Worm (Caenorhabditis elegans): ENCODE measurements around the gene F07G6.12.
"Not testable (repeated sequence)": the region's sequence is repeated elsewhere in the genome, so short reads cannot be mapped to it uniquely, and the experiment has no call there.

DNA sequence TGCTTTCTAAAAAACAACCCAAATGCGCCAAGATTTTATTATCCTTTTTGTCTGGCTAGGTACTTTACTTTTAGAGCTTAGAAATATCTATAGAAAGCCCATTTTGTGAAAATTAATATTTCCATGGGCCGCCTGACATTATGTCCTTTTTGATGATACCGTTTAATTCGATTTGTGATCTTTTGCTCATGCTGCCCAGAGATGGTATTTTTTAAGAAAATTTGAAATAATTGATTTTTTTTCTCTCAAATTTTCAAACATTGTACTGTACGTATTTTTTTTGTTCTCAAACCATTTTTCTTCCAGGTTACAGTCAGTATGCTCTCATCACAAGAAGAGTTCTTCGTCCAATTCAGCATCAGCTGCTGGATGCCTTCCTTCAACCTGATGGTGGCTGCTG, 6.5 kb downstream of the F07G6.12 start, which contains the start of gene Y75D11A.2:
- not testable (repeated sequence) for TF ChIP-seq tbx-2 (tag; optimal IDR thresholded peaks at IDR 0.05); pqm-1 (tag; optimal IDR thresholded peaks at IDR 0.05); pha-4 (tag; optimal IDR thresholded peaks at IDR 0.05); elt-2 (tag; optimal IDR thresholded peaks at IDR 0.05); Y22D7AL.16 (tag; optimal IDR thresholded peaks at IDR 0.05); fkh-6 (tag; optimal IDR thresholded peaks at IDR 0.05); nhr-11 (tag; optimal IDR thresholded peaks at IDR 0.05); dmd-4 (tag; optimal IDR thresholded peaks at IDR 0.05; ENCODE audit: borderline replicate concordance); F13H6.1 (tag; optimal IDR thresholded peaks at IDR 0.05); nhr-232 (tag; optimal IDR thresholded peaks at IDR 0.05); ama-1 (optimal IDR thresholded peaks at IDR 0.05); ttx-3 (tag; optimal IDR thresholded peaks at IDR 0.05); unc-86 (tag; optimal IDR thresholded peaks at IDR 0.05); dve-1 (tag; optimal IDR thresholded peaks at IDR 0.05)
